Fruit fly (Drosophila melanogaster) whole organism, embryonic: ENCODE measurements around the gene CG32751.
A peak's percentile ranks its signal among the peaks of the same experiment; 100 is the strongest.

Experiments
- Awh ChIP-seq: fragments of 200-800 bp; sonication (Bioruptor generic); IDR thresholded peaks from 2 replicates; pipeline ENCODE4, ENCODE4 v1.3.6; 2022; ENCODE audit warnings: missing biosample characterization, missing genetic modification characterization
- CG1024 ChIP-seq: fragments of 200-800 bp; sonication (Bioruptor generic); IDR thresholded peaks from 2 replicates; pipeline ENCODE4 v1.3.6; 2022; ENCODE audit warnings: missing biosample characterization, missing genetic modification characterization
- CG10462 ChIP-seq: fragments of 200-800 bp; sonication (Bioruptor generic); optimal IDR thresholded peaks from 2 replicates; lab custom pipeline; 2016; ENCODE audit warnings: missing biosample characterization, missing genetic modification characterization
- CG11085 ChIP-seq: fragments of 200-800 bp; sonication (Bioruptor generic); IDR thresholded peaks from 2 replicates; pipeline ENCODE4 v1.3.6; 2022; ENCODE audit warnings: missing biosample characterization, missing genetic modification characterization
- CG11696 ChIP-seq: fragments of 200-800 bp; sonication (Bioruptor generic); IDR thresholded peaks from 2 replicates; pipeline ENCODE4 v1.3.6; 2022; ENCODE audit warnings: missing biosample characterization, missing genetic modification characterization
- CG12071 ChIP-seq: fragments of 200-800 bp; sonication (Bioruptor generic); optimal IDR thresholded peaks from 3 replicates; lab custom pipeline; 2018; ENCODE audit warnings: missing biosample characterization, mild to moderate bottlenecking, missing genetic modification characterization
- CG12744 ChIP-seq: fragments of 200-800 bp; sonication (Bioruptor generic); optimal IDR thresholded peaks from 2 replicates; lab custom pipeline; 2016; ENCODE audit warnings: missing biosample characterization, missing genetic modification characterization
- CG13123 ChIP-seq: fragments of 200-800 bp; sonication (Bioruptor generic); optimal IDR thresholded peaks from 2 replicates; lab custom pipeline; 2016; ENCODE audit warnings: missing biosample characterization, missing genetic modification characterization
- CG13287 ChIP-seq: fragments of 200-800 bp; sonication (Bioruptor generic); IDR thresholded peaks from 2 replicates; pipeline ENCODE4 v1.3.6; 2022; ENCODE audit warnings: missing biosample characterization, missing genetic modification characterization; ENCODE audit not compliant: partially characterized antibody
- CG1529 ChIP-seq: fragments of 200-800 bp; sonication (Bioruptor generic); optimal IDR thresholded peaks from 3 replicates; lab custom pipeline; 2018; ENCODE audit warnings: missing biosample characterization, missing genetic modification characterization
- CG15514 ChIP-seq: fragments of 200-800 bp; sonication (Bioruptor generic); optimal IDR thresholded peaks from 3 replicates; lab custom pipeline; 2017; ENCODE audit warnings: missing biosample characterization, missing genetic modification characterization, mild to moderate bottlenecking, moderate library complexity, missing genetic modification reagents
- CG1647 ChIP-seq: fragments of 200-800 bp; sonication (Bioruptor generic); optimal IDR thresholded peaks from 3 replicates; lab custom pipeline; 2016; ENCODE audit warnings: missing biosample characterization, missing genetic modification characterization
- CG18764 ChIP-seq: fragments of 200-800 bp; sonication (Bioruptor generic); optimal IDR thresholded peaks from 3 replicates; lab custom pipeline; 2016; ENCODE audit warnings: missing biosample characterization, missing genetic modification characterization
- CG32772 ChIP-seq: fragments of 200-800 bp; sonication (Bioruptor generic); IDR thresholded peaks from 2 replicates; pipeline ENCODE4 v1.3.6; 2022; ENCODE audit warnings: missing biosample characterization, missing genetic modification characterization
- CG4328 ChIP-seq: fragments of 200-800 bp; sonication (Bioruptor generic); optimal IDR thresholded peaks from 3 replicates; lab custom pipeline; 2017; ENCODE audit warnings: missing biosample characterization, missing genetic modification reagents, missing genetic modification characterization
- CG6791 ChIP-seq: fragments of 200-800 bp; sonication (Bioruptor generic); IDR thresholded peaks from 3 replicates; pipeline ENCODE4 v1.3.6; 2022; ENCODE audit warnings: missing biosample characterization, missing genetic modification characterization; ENCODE audit not compliant: partially characterized antibody
- CG7839 ChIP-seq: fragments of 200-800 bp; sonication (Bioruptor generic); optimal IDR thresholded peaks from 3 replicates; lab custom pipeline; 2018; ENCODE audit warnings: missing biosample characterization, mild to moderate bottlenecking, missing genetic modification characterization, moderate library complexity
- CG8290 ChIP-seq, 3 experiments: fragments of 200-800 bp; sonication (Bioruptor generic); optimal IDR thresholded peaks; 2 replicates each; lab custom pipeline; 2016 to 2019; ENCODE audit warnings: missing biosample characterization in 3 of 3, missing genetic modification characterization in 3 of 3, mild to moderate bottlenecking in 2 of 3, moderate library complexity in 1 of 3
- Dip2 ChIP-seq: fragments of 200-800 bp; sonication (Bioruptor generic); IDR thresholded peaks from 2 replicates; pipeline ENCODE4 v1.3.6; 2022; ENCODE audit warnings: missing biosample characterization, missing genetic modification characterization
- Dll ChIP-seq: fragments of 200-800 bp; sonication (Bioruptor generic); IDR thresholded peaks from 4 replicates; pipeline ENCODE4 v1.3.6; 2022; ENCODE audit warnings: missing biosample characterization, missing genetic modification characterization; ENCODE audit not compliant: partially characterized antibody
- GATAe ChIP-seq: fragments of 200-800 bp; sonication (Bioruptor generic); conservative IDR thresholded peaks from 2 replicates; pipeline ENCODE4 v1.3.6; 2022; ENCODE audit warnings: missing biosample characterization, missing genetic modification characterization
- H15 ChIP-seq: fragments of 200-800 bp; sonication (Bioruptor generic); IDR thresholded peaks from 3 replicates; pipeline ENCODE4 v1.3.6; 2022; ENCODE audit warnings: missing biosample characterization, missing genetic modification characterization
- Kr ChIP-seq: fragments of 200-800 bp; sonication (Bioruptor generic); optimal IDR thresholded peaks from 2 replicates; lab custom pipeline; 2017; ENCODE audit warnings: missing biosample characterization, mild to moderate bottlenecking, missing genetic modification characterization
- NC2β ChIP-seq: fragments of 200-800 bp; sonication (Bioruptor generic); optimal IDR thresholded peaks from 2 replicates; lab custom pipeline; 2016; ENCODE audit warnings: missing biosample characterization, missing genetic modification characterization
- NFAT ChIP-seq: fragments of 200-800 bp; sonication (Bioruptor generic); IDR thresholded peaks from 2 replicates; pipeline ENCODE4 v1.3.6; 2022; ENCODE audit warnings: missing biosample characterization, missing genetic modification characterization
- Optix ChIP-seq: fragments of 200-800 bp; sonication (Bioruptor generic); IDR thresholded peaks from 3 replicates; pipeline ENCODE4 v1.3.6; 2022; ENCODE audit warnings: missing biosample characterization, missing genetic modification characterization
- PHDP ChIP-seq: fragments of 200-800 bp; sonication (Bioruptor generic); optimal IDR thresholded peaks from 3 replicates; lab custom pipeline; 2018; ENCODE audit warnings: missing biosample characterization, mild to moderate bottlenecking, missing genetic modification characterization, moderate library complexity
- Side ChIP-seq: fragments of 200-800 bp; sonication (Bioruptor generic); optimal IDR thresholded peaks from 2 replicates; lab custom pipeline; 2016; ENCODE audit warnings: missing biosample characterization, missing genetic modification characterization
- Sin3A ChIP-seq: fragments of >200 bp; optimal IDR thresholded peaks from 2 replicates; lab custom pipeline; 2018
- Taf1 ChIP-seq: fragments of 200-800 bp; sonication (Bioruptor generic); IDR thresholded peaks from 2 replicates; pipeline ENCODE4 v1.3.6; 2022; ENCODE audit warnings: missing biosample characterization, missing genetic modification characterization
- Vsx1 ChIP-seq: fragments of 200-800 bp; sonication (Bioruptor generic); optimal IDR thresholded peaks from 2 replicates; lab custom pipeline; 2017; ENCODE audit warnings: missing biosample characterization, mild to moderate bottlenecking, missing genetic modification characterization, missing genetic modification reagents
- chif ChIP-seq, 2 experiments: fragments of 200-800 bp; sonication (Bioruptor generic); optimal IDR thresholded peaks; 3 replicates each; lab custom pipeline; 2016; ENCODE audit warnings: missing biosample characterization in 2 of 2, missing genetic modification characterization in 2 of 2
- danr ChIP-seq: fragments of 200-800 bp; sonication (Bioruptor generic); IDR thresholded peaks from 2 replicates; pipeline ENCODE4 v1.3.6; 2022; ENCODE audit warnings: missing biosample characterization, missing genetic modification characterization
- dpn ChIP-seq, 2 experiments: fragments of 200-800 bp; sonication (Bioruptor generic); optimal IDR thresholded peaks; 3 replicates each; lab custom pipeline; 2016; ENCODE audit warnings: missing biosample characterization in 2 of 2, missing genetic modification characterization in 2 of 2
- en ChIP-seq: fragments of 200-800 bp; sonication (Bioruptor generic); optimal IDR thresholded peaks from 2 replicates; lab custom pipeline; 2016; ENCODE audit warnings: missing biosample characterization, missing genetic modification characterization
- hbn ChIP-seq: fragments of 200-800 bp; sonication (Bioruptor generic); IDR thresholded peaks from 2 replicates; pipeline ENCODE4 v1.3.6; 2022; ENCODE audit warnings: missing biosample characterization, missing genetic modification characterization; ENCODE audit not compliant: partially characterized antibody
- kah ChIP-seq: fragments of 200-800 bp; sonication (Bioruptor generic); optimal IDR thresholded peaks from 2 replicates; lab custom pipeline; 2018; ENCODE audit warnings: missing biosample characterization, mild to moderate bottlenecking, missing genetic modification characterization
- lov ChIP-seq, 2 experiments: fragments of 200-800 bp in 1 of 2; fragments of >200 bp in 1 of 2; sonication (Bioruptor generic) in 1 of 2; IDR thresholded peaks in 1 of 2; optimal IDR thresholded peaks in 1 of 2; 2 replicates in 1 of 2; 3 replicates in 1 of 2; pipeline versions ENCODE4 v1.3.6 to Lab custom; 2017 to 2022; ENCODE audit warnings: missing biosample characterization in 1 of 2, missing genetic modification characterization in 1 of 2
- phol ChIP-seq: fragments of 200-800 bp; sonication (Bioruptor generic); optimal IDR thresholded peaks from 3 replicates; lab custom pipeline; 2018; ENCODE audit warnings: missing biosample characterization, mild to moderate bottlenecking, missing genetic modification characterization, moderate library complexity
- slou ChIP-seq: fragments of 200-800 bp; sonication (Bioruptor generic); optimal IDR thresholded peaks from 3 replicates; lab custom pipeline; 2016; ENCODE audit warnings: missing biosample characterization, missing genetic modification characterization
- sna ChIP-seq: fragments of 200-800 bp; sonication (Bioruptor generic); IDR thresholded peaks from 2 replicates; pipeline ENCODE4 v1.3.6; 2022; ENCODE audit warnings: missing biosample characterization, missing genetic modification characterization; ENCODE audit not compliant: partially characterized antibody
- tup ChIP-seq: fragments of 200-800 bp; sonication (Bioruptor generic); optimal IDR thresholded peaks from 2 replicates; lab custom pipeline; 2016; ENCODE audit warnings: missing biosample characterization, mild to moderate bottlenecking, missing genetic modification characterization, moderate library complexity
- yki ChIP-seq: fragments of >200 bp; optimal IDR thresholded peaks from 3 replicates; lab custom pipeline; 2018

Gene CG32751

dm6 chrX:6225472-6226049 lies 27.1 kb upstream of the CG32751 start, which contains the start of gene dtn (continued):
- TF ChIP-seq CG1647 (no peak), Awh (GFP tag; lab: Robert Waterston, UW) (no peak), dpn (GFP tag; optimal IDR thresholded peaks at IDR 0.05; lab: Kevin White, UChicago) (no peak), NC2β (GFP tag; lab: Kevin White, UChicago) (peak; percentile 3), CG12071 (GFP tag; lab: Kevin White, UChicago) (no peak), Dll (no peak), CG13123 (GFP tag; lab: Kevin White, UChicago) (no peak), lov (optimal IDR thresholded peaks at IDR 0.05; lab: Kevin White, UChicago) (no peak), lov (GFP tag; IDR thresholded peaks at IDR 0.05; lab: Robert Waterston, UW) (no peak), CG15514 (GFP tag; lab: Kevin White, UChicago) (peak; percentile 30), yki (no peak), NFAT (no peak), CG7839 (tag; lab: Kevin White, UChicago) (no peak), tup (GFP tag; lab: Kevin White, UChicago) (no peak), Vsx1 (GFP tag; lab: Kevin White, UChicago) (no peak), H15 (GFP tag; lab: Robert Waterston, UW) (no peak), Taf1 (GFP tag; lab: Robert Waterston, UW) (no peak), Kr (no peak), hbn (GFP tag; lab: Robert Waterston, UW) (peak; percentile 38; the same call in 1 of the 2 replicates), Optix (GFP tag; lab: Robert Waterston, UW) (no peak), CG8290 (GFP tag; optimal IDR thresholded peaks at IDR 0.05; lab: Kevin White, UChicago) (no peak), CG8290 (tag; optimal IDR thresholded peaks at IDR 0.05; lab: Kevin White, UChicago) (no peak), phol (no peak), CG1529 (no peak), kah (GFP tag; lab: Kevin White, UChicago) (no peak), Sin3A (lab: Kevin White, UChicago) (peak; percentile 50), CG32772 (GFP tag; lab: Robert Waterston, UW) (no peak), CG10462 (GFP tag; lab: Kevin White, UChicago) (no peak), PHDP (no peak), en (GFP tag; lab: Kevin White, UChicago) (no peak), CG18764 (GFP tag; lab: Kevin White, UChicago) (no peak), danr (GFP tag; lab: Robert Waterston, UW) (no peak), CG4328 (GFP tag; lab: Kevin White, UChicago) (no peak), sna (GFP tag; lab: Robert Waterston, UW) (0 out of 2 replicates have a peak, but pooled peaks have one; percentile 31), CG13287 (0 out of 2 replicates have a peak, but pooled peaks have one; percentile 44), GATAe (GFP tag; lab: Robert Waterston, UW) (no peak), CG12744 (GFP tag; lab: Kevin White, UChicago) (no peak), slou (no peak), Side (GFP tag; lab: Kevin White, UChicago) (no peak), CG6791 (no peak), CG1024 (GFP tag; lab: Robert Waterston, UW) (no peak), CG11696 (GFP tag; lab: Robert Waterston, UW) (no peak), Dip2 (no peak), chif (GFP tag; optimal IDR thresholded peaks at IDR 0.05; lab: Kevin White, UChicago) (no peak), CG11085 (GFP tag; lab: Robert Waterston, UW) (no peak)
